Worm (Caenorhabditis elegans): Measurements from ENCODE around the gene srsx-29.
A peak's percentile ranks its signal among the peaks of the same experiment; 100 is the strongest.

The srsx-29 gene

DNA sequence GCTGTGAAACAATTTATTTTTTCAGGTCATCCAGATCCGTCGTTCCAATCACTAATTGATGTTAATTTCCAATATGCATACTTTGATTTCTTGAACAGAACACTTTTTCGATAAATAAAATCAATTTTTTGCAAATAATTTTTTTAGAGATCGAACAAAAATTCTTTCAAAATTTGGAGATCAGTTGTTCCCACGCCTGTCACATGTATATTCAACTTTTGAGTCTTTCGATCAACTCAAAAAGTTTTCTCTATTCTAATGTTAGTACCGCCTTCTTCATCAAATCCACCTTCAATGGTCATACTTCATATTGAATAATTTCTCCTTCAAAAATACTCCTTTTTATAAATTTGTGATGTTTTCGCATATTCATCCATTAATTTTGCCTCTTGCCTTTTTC lies at the start of gene srsx-29:
Gene srsx-29, plus strand, starts transcription at position 301 of the 400 bp plus-strand sequence.
- TF ChIP-seq dmd-4 (tag; optimal IDR thresholded peaks at IDR 0.05) = no peak
- TF ChIP-seq ceh-82 (tag; optimal IDR thresholded peaks at IDR 0.05) = no peak
- TF ChIP-seq ama-1 (optimal IDR thresholded peaks at IDR 0.05) = no peak
- TF ChIP-seq peb-1 (tag; optimal IDR thresholded peaks at IDR 0.05) = no peak
- no peak for TF ChIP-seq nhr-23 (tag; optimal IDR thresholded peaks at IDR 0.05)
- TF ChIP-seq nhr-21 (tag; optimal IDR thresholded peaks at IDR 0.05) = no peak
- no peak for TF ChIP-seq egl-27 (tag; optimal IDR thresholded peaks at IDR 0.05)
- TF ChIP-seq blmp-1 (tag; optimal IDR thresholded peaks at IDR 0.05; ENCODE audit: insufficient read depth) = no peak
- no peak for TF ChIP-seq lin-39 (tag; optimal IDR thresholded peaks at IDR 0.05)

DNA sequence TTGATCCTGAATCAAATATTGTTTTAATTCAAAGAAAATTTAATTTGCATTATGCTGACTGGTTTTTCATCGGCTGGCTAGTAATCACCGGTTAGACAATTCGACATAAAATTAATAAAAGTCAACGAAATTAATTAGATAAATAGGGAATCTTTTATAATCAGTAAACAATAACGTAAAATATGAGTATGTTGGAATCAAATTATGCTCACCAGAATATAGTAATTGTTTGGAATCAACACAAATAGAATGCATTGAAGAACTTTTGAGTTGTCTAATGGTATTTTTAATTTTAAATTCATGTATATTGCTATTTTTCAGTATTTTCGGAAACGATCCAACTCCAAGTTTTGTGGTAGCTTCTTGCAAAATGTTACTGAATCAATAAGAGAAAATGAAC lies 49.4 kb upstream of the srsx-29 start, which contains the start of gene C08B6.2:
Gene C08B6.2, plus strand, starts transcription at position 301 of the 400 bp plus-strand sequence.
- TF ChIP-seq peb-1 (tag; optimal IDR thresholded peaks at IDR 0.05) = no peak
- TF ChIP-seq mdl-1 (tag; optimal IDR thresholded peaks at IDR 0.05) = no peak
- no peak for TF ChIP-seq ztf-1 (GFP tag; conservative IDR thresholded peaks at IDR 0.05)
- no peak for TF ChIP-seq nhr-25 (tag; optimal IDR thresholded peaks at IDR 0.05)
- no peak for TF ChIP-seq nhr-129 (tag; optimal IDR thresholded peaks at IDR 0.05)
- TF ChIP-seq nhr-12 (tag; optimal IDR thresholded peaks at IDR 0.05) = no peak
- no peak for TF ChIP-seq nhr-237 (tag; optimal IDR thresholded peaks at IDR 0.05)
- no peak for TF ChIP-seq nhr-11 (tag; optimal IDR thresholded peaks at IDR 0.05)
- TF ChIP-seq F13H6.1 (tag; optimal IDR thresholded peaks at IDR 0.05) = no peak
- no peak for TF ChIP-seq dmd-4 (tag; optimal IDR thresholded peaks at IDR 0.05)
- TF ChIP-seq R02D3.7 (tag; optimal IDR thresholded peaks at IDR 0.05) = no peak

DNA sequence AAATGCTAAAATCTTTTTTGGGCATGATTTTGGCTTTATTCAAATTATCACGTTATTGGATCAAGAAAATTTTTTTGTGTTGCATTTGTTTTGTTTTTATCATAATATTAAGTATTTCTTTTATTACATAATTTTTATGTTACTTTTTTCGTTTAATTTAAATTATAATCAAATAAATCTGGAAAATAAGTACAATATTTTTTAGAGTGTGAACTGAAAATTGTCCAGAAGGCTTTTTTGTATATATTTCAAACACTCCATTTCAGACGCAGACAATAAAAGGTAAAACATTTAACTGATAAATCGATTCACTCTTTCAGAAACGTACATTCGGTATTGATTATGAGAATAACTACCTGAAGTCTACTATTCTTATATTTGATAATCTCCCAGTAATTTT lies 47.5 kb upstream of the srsx-29 start, which contains the start of gene C08B6.11:
Gene C08B6.11, plus strand, starts transcription at position 301 of the 400 bp plus-strand sequence.
- TF ChIP-seq C34F6.9 (tag; optimal IDR thresholded peaks at IDR 0.05) (no peak), dmd-4 (tag; optimal IDR thresholded peaks at IDR 0.05) (no peak), nhr-237 (tag; optimal IDR thresholded peaks at IDR 0.05) (no peak), unc-55 (GFP tag; optimal IDR thresholded peaks at IDR 0.05) (no peak), ceh-16 (tag; optimal IDR thresholded peaks at IDR 0.05) (no peak), skn-1 (tag; optimal IDR thresholded peaks at IDR 0.05) (no peak), ceh-82 (tag; optimal IDR thresholded peaks at IDR 0.05) (no peak), crh-2 (tag; optimal IDR thresholded peaks at IDR 0.05) (no peak), blmp-1 (tag; optimal IDR thresholded peaks at IDR 0.05; ENCODE audit: insufficient read depth) (no peak), sem-4 (tag; optimal IDR thresholded peaks at IDR 0.05) (no peak), unc-62 (GFP tag; optimal IDR thresholded peaks at IDR 0.05) (no peak), lin-39 (tag; optimal IDR thresholded peaks at IDR 0.05) (no peak), elt-1 (tag; optimal IDR thresholded peaks at IDR 0.05) (no peak), snpc-4 (tag; optimal IDR thresholded peaks at IDR 0.05) (no peak), peb-1 (tag; optimal IDR thresholded peaks at IDR 0.05) (no peak), ama-1 (optimal IDR thresholded peaks at IDR 0.05) (no peak), nhr-6 (tag; optimal IDR thresholded peaks at IDR 0.05) (no peak), unc-39 (tag; optimal IDR thresholded peaks at IDR 0.05) (no peak), nhr-25 (tag; optimal IDR thresholded peaks at IDR 0.05) (no peak), mab-5 (tag; optimal IDR thresholded peaks at IDR 0.05) (no peak)

DNA sequence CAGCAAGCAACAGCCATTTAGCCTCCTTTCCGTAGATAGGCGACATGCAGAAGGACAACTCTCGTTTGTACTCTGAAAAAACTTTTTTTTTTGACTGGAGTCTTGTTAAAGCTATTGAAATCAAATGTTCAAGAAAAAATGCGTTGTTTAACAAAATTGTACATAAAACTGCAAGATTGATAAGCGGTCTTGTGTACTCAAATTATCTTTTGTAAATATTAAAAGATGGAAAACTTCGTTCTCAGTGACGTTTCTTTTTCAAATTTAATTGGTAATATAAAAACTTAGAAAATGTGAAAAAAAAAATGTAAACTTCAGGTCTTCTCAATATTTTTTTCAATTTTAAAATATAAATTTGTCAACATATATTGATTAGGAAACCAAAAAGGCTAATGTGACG lies 43.7 kb upstream of the srsx-29 start:
- TF ChIP-seq ceh-16 (tag; optimal IDR thresholded peaks at IDR 0.05) = no peak
- no peak for TF ChIP-seq unc-55 (GFP tag; optimal IDR thresholded peaks at IDR 0.05)
- TF ChIP-seq fos-1 (tag; optimal IDR thresholded peaks at IDR 0.05) = peak; percentile 24

DNA sequence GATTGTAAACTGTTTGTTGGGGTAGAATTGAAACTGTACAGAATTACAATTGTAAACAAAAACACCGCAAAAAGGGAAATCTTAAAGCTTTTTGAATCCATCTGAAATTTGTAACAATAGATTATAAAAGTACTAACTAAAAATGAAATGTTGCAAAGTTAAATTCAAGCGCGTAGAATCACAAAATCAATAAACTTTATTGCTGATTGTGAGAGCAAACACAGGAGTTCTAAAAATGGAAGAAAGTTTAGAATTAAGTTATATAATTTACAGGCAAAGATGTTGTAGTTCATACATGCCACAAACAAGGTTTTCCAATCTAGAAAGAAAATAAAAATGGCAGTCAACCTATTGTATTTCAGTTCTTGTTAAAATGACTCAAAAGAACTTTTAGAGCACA lies 42.6 kb upstream of the srsx-29 start, which contains the start of gene C08B6.3:
Gene C08B6.3, minus strand, starts transcription at position 101 of the 400 bp plus-strand sequence.
- TF ChIP-seq fos-1 (tag; optimal IDR thresholded peaks at IDR 0.05) (no peak), ceh-16 (tag; optimal IDR thresholded peaks at IDR 0.05) (no peak), nhr-23 (tag; optimal IDR thresholded peaks at IDR 0.05) (no peak), unc-39 (tag; optimal IDR thresholded peaks at IDR 0.05) (no peak), mbf-1 (tag; optimal IDR thresholded peaks at IDR 0.05) (no peak), ztf-4 (tag; optimal IDR thresholded peaks at IDR 0.05) (no peak), lin-11 (tag; optimal IDR thresholded peaks at IDR 0.05) (no peak), Y55F3AM.14 (GFP tag; optimal IDR thresholded peaks at IDR 0.05) (no peak), nhr-11 (tag; optimal IDR thresholded peaks at IDR 0.05) (no peak), sma-3 (GFP tag; optimal IDR thresholded peaks at IDR 0.05) (no peak), mab-5 (tag; optimal IDR thresholded peaks at IDR 0.05) (no peak), elt-1 (tag; optimal IDR thresholded peaks at IDR 0.05) (no peak), zag-1 (tag; optimal IDR thresholded peaks at IDR 0.05) (no peak), nhr-6 (tag; optimal IDR thresholded peaks at IDR 0.05) (no peak), nhr-129 (tag; optimal IDR thresholded peaks at IDR 0.05) (no peak), unc-62 (GFP tag; optimal IDR thresholded peaks at IDR 0.05) (no peak), ZK546.5 (tag; optimal IDR thresholded peaks at IDR 0.05) (no peak)

Measured in whole organism, L2 larva.